Worm (Caenorhabditis elegans): ENCODE measurements around the gene dpy-20.

dpy-20 gene

DNA sequence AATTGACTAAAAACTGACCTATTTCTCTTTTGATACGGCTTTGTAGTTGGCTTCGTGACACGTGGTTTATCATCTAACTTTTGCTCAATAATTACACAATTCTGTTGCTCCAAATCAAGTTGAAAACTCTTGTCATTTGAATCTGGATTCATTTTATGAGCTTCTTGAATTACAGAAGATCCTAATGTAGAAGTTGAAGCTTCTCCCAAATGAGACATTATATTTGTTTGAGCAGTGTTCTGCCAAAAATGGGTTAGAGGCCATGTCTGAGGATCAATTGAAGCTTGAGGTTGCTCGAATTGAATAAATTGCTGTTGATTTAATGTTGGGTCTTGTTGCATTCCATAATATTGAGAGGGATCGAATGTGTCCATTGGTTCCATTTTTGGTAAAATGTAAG is 3.1 kb downstream of the dpy-20 start:
- TF ChIP-seq nhr-23 (tag; optimal IDR thresholded peaks at IDR 0.05) (no peak), mdl-1 (tag; optimal IDR thresholded peaks at IDR 0.05) (no peak), R02D3.7 (tag; optimal IDR thresholded peaks at IDR 0.05) (no peak), unc-62 (GFP tag; optimal IDR thresholded peaks at IDR 0.05) (no peak), pqm-1 (tag; optimal IDR thresholded peaks at IDR 0.05) (no peak), eor-1 (tag; optimal IDR thresholded peaks at IDR 0.05) (no peak)

DNA sequence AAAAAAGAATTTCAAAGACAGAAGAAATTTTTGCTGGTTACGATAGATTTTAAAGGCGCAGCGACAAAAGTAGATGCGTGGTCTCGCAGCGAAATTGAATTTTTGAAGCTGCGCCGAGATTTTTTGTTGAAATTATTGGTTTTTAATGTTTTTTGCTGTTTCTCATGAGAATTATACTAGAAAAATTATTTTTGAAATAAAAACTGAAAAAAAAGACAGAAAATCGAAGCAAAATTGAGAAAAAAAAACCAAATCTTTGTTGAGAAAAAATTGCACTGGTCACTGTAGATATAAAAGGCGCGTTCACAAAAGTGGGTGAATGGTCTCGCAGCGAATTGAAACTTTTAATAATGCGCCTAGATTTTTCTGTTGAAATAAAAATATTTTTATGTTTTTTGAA is 5.0 kb downstream of the dpy-20 start:
- no peak for TF ChIP-seq egl-5 (tag; optimal IDR thresholded peaks at IDR 0.05)
- no peak for TF ChIP-seq ceh-28 (tag; optimal IDR thresholded peaks at IDR 0.05)
- TF ChIP-seq elt-2 (tag; optimal IDR thresholded peaks at IDR 0.05): no peak
- no peak for TF ChIP-seq mdl-1 (tag; optimal IDR thresholded peaks at IDR 0.05)
- TF ChIP-seq nhr-23 (tag; optimal IDR thresholded peaks at IDR 0.05): peak; percentile 6
- TF ChIP-seq ztf-4 (tag; optimal IDR thresholded peaks at IDR 0.05): no peak

DNA sequence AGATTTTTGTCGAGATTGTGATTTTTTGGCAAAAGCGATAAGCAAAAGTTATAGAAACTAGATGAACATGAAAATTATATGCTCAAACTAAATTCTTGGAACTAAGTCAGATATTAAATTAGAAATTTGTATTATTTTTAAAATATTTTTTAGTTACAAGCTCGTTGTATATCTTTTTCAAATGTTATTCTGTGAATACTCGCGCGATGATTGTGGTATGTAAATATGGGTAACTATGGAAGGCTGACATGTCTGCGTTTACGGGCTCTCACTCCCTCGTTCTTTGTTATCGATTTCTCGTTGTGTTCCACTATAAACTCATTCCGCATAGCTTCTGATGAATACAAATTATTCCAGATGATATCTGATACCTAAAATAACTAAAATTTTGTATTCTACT is 6.5 kb downstream of the dpy-20 start, which contains the start of gene ZK792.7:
Gene ZK792.7 (plus strand): TSS at position 301 of the 400 bp plus-strand sequence.
- no peak for TF ChIP-seq hmg-11 (tag; optimal IDR thresholded peaks at IDR 0.05)
- no peak for TF ChIP-seq pha-4 (tag; optimal IDR thresholded peaks at IDR 0.05)
- TF ChIP-seq unc-39 (tag; optimal IDR thresholded peaks at IDR 0.05): no peak
- TF ChIP-seq fkh-2 (tag; optimal IDR thresholded peaks at IDR 0.05): no peak
- no peak for TF ChIP-seq daf-12 (tag; optimal IDR thresholded peaks at IDR 0.05)

DNA sequence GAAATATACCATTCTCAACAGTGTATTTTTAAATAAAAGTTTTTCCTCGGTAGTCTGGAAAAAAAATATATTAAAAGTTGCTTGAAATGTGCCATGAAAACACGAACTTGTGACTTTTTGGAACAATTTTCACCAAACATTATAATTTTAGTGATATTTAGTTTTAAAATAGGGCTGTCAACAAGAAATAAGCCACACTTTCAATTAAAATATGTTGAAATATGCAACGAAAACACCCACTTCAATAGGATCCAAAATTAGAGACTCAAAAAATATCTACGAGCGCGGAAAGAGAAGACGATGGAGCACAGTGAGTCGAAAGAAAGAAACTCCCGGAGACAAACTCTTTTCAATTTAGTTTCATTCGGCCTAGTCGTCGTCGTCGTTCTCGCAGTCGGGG is 7.2 kb downstream of the dpy-20 start, which contains the start of gene ZK792.12:
Gene ZK792.12 (plus strand): TSS at position 301 of the 400 bp plus-strand sequence.
- TF ChIP-seq aly-2 (tag; optimal IDR thresholded peaks at IDR 0.05): no peak
- TF ChIP-seq ztf-4 (tag; optimal IDR thresholded peaks at IDR 0.05): no peak
- no peak for TF ChIP-seq fos-1 (tag; optimal IDR thresholded peaks at IDR 0.05)
- TF ChIP-seq mdl-1 (tag; optimal IDR thresholded peaks at IDR 0.05): no peak
- TF ChIP-seq nhr-43 (tag; optimal IDR thresholded peaks at IDR 0.05; ENCODE audit: poor library complexity, severe bottlenecking): no peak
- TF ChIP-seq elt-2 (tag; optimal IDR thresholded peaks at IDR 0.05): no peak
- no peak for TF ChIP-seq ceh-28 (tag; optimal IDR thresholded peaks at IDR 0.05)
- no peak for TF ChIP-seq tbx-2 (tag; optimal IDR thresholded peaks at IDR 0.05)
- no peak for TF ChIP-seq elt-1 (tag; optimal IDR thresholded peaks at IDR 0.05)
- no peak for TF ChIP-seq R02D3.7 (tag; optimal IDR thresholded peaks at IDR 0.05)
- no peak for TF ChIP-seq pha-4 (tag; optimal IDR thresholded peaks at IDR 0.05)
- TF ChIP-seq nfya-1 (tag; optimal IDR thresholded peaks at IDR 0.05; ENCODE audit: insufficient read depth): no peak
- TF ChIP-seq nhr-237 (tag; optimal IDR thresholded peaks at IDR 0.05): no peak
- no peak for TF ChIP-seq jun-1 (tag; optimal IDR thresholded peaks at IDR 0.05)
- no peak for TF ChIP-seq ceh-9 (tag; optimal IDR thresholded peaks at IDR 0.05)
- TF ChIP-seq pqm-1 (tag; optimal IDR thresholded peaks at IDR 0.05): no peak

DNA sequence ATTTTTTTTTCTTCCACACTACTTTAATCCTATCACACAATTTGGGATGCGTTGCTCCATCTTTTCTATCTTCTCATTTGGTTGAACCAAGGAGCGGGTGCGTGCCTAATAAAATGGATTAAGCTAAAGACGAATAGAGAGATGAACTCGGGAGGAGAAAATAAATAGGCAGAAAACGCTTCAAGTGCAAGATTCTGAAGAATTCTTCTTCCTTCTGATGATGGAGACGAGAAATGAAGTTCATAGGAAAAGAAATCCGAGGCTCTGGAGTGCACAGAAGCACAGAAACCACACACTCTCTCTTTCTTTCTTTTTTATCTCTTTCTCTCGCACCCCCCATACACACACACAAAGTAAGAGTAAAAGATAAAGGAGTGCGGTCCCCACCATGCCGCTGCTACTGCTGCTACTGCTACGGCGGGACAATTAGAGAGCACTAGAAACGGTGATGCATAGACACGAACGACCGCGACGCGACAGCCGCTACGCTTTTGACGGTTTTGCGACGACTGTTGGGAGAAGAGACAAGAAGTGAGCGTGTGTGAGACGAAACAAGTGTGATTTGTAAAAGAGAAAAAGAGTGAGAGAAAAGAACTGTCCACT is 8.5 kb downstream of the dpy-20 start:
- TF ChIP-seq lin-39 (tag; optimal IDR thresholded peaks at IDR 0.05) (peak; percentile 73), mdl-1 (tag; optimal IDR thresholded peaks at IDR 0.05) (no peak), egl-27 (tag; optimal IDR thresholded peaks at IDR 0.05) (peak; percentile 26), nhr-237 (tag; optimal IDR thresholded peaks at IDR 0.05) (no peak), nhr-28 (tag; optimal IDR thresholded peaks at IDR 0.05) (no peak), daf-12 (tag; optimal IDR thresholded peaks at IDR 0.05) (no peak), fos-1 (tag; optimal IDR thresholded peaks at IDR 0.05) (peak; percentile 1), unc-39 (tag; optimal IDR thresholded peaks at IDR 0.05) (peak; percentile 24), ceh-82 (tag; optimal IDR thresholded peaks at IDR 0.05) (peak; percentile 7), R02D3.7 (tag; optimal IDR thresholded peaks at IDR 0.05) (no peak), eor-1 (tag; optimal IDR thresholded peaks at IDR 0.05) (no peak), tbx-2 (tag; optimal IDR thresholded peaks at IDR 0.05) (peak; percentile 38), zag-1 (tag; optimal IDR thresholded peaks at IDR 0.05) (no peak), aly-2 (tag; optimal IDR thresholded peaks at IDR 0.05) (no peak), lin-15B (tag; optimal IDR thresholded peaks at IDR 0.05) (peak; percentile 62), egl-5 (tag; optimal IDR thresholded peaks at IDR 0.05) (no peak), nhr-25 (tag; optimal IDR thresholded peaks at IDR 0.05) (peak; percentile 86), nhr-23 (tag; optimal IDR thresholded peaks at IDR 0.05) (peak; percentile 75), sea-2 (GFP tag; optimal IDR thresholded peaks at IDR 0.05) (no peak), hmg-11 (tag; optimal IDR thresholded peaks at IDR 0.05) (peak; percentile 64), nfya-1 (tag; optimal IDR thresholded peaks at IDR 0.05; ENCODE audit: insufficient read depth) (peak; percentile 84), nhr-12 (tag; optimal IDR thresholded peaks at IDR 0.05) (no peak), snpc-4 (tag; optimal IDR thresholded peaks at IDR 0.05) (peak; percentile 60), elt-1 (tag; optimal IDR thresholded peaks at IDR 0.05) (peak; percentile 22), elt-3 (tag; optimal IDR thresholded peaks at IDR 0.05) (peak in 2 of 3 experiments; percentile 51 to 61), fkh-2 (tag; optimal IDR thresholded peaks at IDR 0.05) (no peak), nhr-76 (tag; optimal IDR thresholded peaks at IDR 0.05) (no peak), nhr-11 (tag; optimal IDR thresholded peaks at IDR 0.05) (no peak), ceh-16 (tag; optimal IDR thresholded peaks at IDR 0.05) (no peak), skn-1 (tag; optimal IDR thresholded peaks at IDR 0.05) (peak; percentile 47), jun-1 (tag; optimal IDR thresholded peaks at IDR 0.05) (peak; percentile 78), ZK546.5 (tag; optimal IDR thresholded peaks at IDR 0.05) (no peak), nhr-67 (tag; optimal IDR thresholded peaks at IDR 0.05) (no peak), unc-62 (GFP tag; optimal IDR thresholded peaks at IDR 0.05) (peak; percentile 33)

Measured in whole organism, L3 larva.